Fruit fly (Drosophila melanogaster) whole organism, wandering third instar larva: ENCODE results near the gene Scgalpha.

ENCODE experiments used
- Abd-B ChIP-seq: fragments of >200 bp; optimal IDR thresholded peaks from 2 replicates; lab custom pipeline; 2017; ENCODE audit warnings: missing biosample characterization, missing genetic modification characterization
- CG32264 ChIP-seq: fragments of 200-800 bp; sonication (Bioruptor generic); optimal IDR thresholded peaks from 2 replicates; lab custom pipeline; 2016; ENCODE audit warnings: missing biosample characterization, missing genetic modification characterization
- CG9705 ChIP-seq: fragments of 200-800 bp; sonication (Bioruptor generic); optimal IDR thresholded peaks from 2 replicates; lab custom pipeline; 2018; ENCODE audit warnings: missing biosample characterization, mild to moderate bottlenecking, missing genetic modification characterization
- CrebA ChIP-seq: fragments of 200-800 bp; sonication (Bioruptor generic); optimal IDR thresholded peaks from 2 replicates; lab custom pipeline; 2016; ENCODE audit warnings: missing biosample characterization, mild to moderate bottlenecking, missing genetic modification characterization, borderline replicate concordance
- Dfd ChIP-seq: fragments of >200 bp; optimal IDR thresholded peaks from 2 replicates; lab custom pipeline; 2017; ENCODE audit warnings: missing biosample characterization, missing genetic modification characterization
- Dif ChIP-seq: fragments of 200-275, 200-300 bp; sonication (Bioruptor generic); optimal IDR thresholded peaks from 2 replicates; lab custom pipeline; 2018; ENCODE audit warnings: missing biosample characterization, missing genetic modification characterization; ENCODE audit not compliant: partially characterized antibody
- GATAd ChIP-seq: sonication (Bioruptor generic); optimal IDR thresholded peaks from 2 replicates; lab custom pipeline; 2016; ENCODE audit warnings: missing biosample characterization, missing genetic modification characterization
- HLH106 ChIP-seq: fragments of 200-800 bp; optimal IDR thresholded peaks from 3 replicates; lab custom pipeline; 2019; ENCODE audit warnings: missing biosample characterization, mild to moderate bottlenecking, missing genetic modification characterization, moderate library complexity
- Hnf4 ChIP-seq: fragments of 200-800 bp; sonication (Bioruptor generic); optimal IDR thresholded peaks from 2 replicates; lab custom pipeline; 2016; ENCODE audit warnings: missing biosample characterization, mild to moderate bottlenecking, missing genetic modification characterization
- Hr78 ChIP-seq: fragments of >200 bp; optimal IDR thresholded peaks from 2 replicates; lab custom pipeline; 2017; ENCODE audit warnings: missing biosample characterization, missing genetic modification characterization
- Hr83 ChIP-seq: fragments of 200-300 bp; sonication (Bioruptor generic); optimal IDR thresholded peaks from 2 replicates; lab custom pipeline; 2016; ENCODE audit warnings: missing biosample characterization, mild to moderate bottlenecking, missing genetic modification characterization, moderate library complexity; ENCODE audit not compliant: poor library complexity, severe bottlenecking
- Jra ChIP-seq: sonication (Bioruptor generic); optimal IDR thresholded peaks from 2 replicates; lab custom pipeline; 2016; ENCODE audit warnings: missing biosample characterization, missing genetic modification characterization
- Mio ChIP-seq: sonication (Bioruptor generic); optimal IDR thresholded peaks from 2 replicates; lab custom pipeline; 2016; ENCODE audit warnings: missing biosample characterization, missing genetic modification characterization
- Myc ChIP-seq: fragments of >200 bp; optimal IDR thresholded peaks from 2 replicates; lab custom pipeline; 2017
- N ChIP-seq: fragments of >200 bp; optimal IDR thresholded peaks from 2 replicates; lab custom pipeline; 2018; ENCODE audit warnings: missing biosample characterization, missing external identifiers, missing genetic modification characterization
- OdsH ChIP-seq: fragments of 200-800 bp; sonication (Bioruptor generic); optimal IDR thresholded peaks from 2 replicates; lab custom pipeline; 2016; ENCODE audit warnings: missing biosample characterization, mild to moderate bottlenecking, missing genetic modification characterization
- Rel ChIP-seq, 2 experiments: fragments of 200-800 bp; sonication (Bioruptor generic) in 1 of 2; optimal IDR thresholded peaks; 2 replicates in 1 of 2; 3 replicates in 1 of 2; lab custom pipeline; 2016 to 2019; ENCODE audit warnings: mild to moderate bottlenecking in 2 of 2, missing biosample characterization in 2 of 2, missing genetic modification characterization in 2 of 2, moderate library complexity in 1 of 2
- Sp1 ChIP-seq: fragments of 200-800 bp; sonication (Bioruptor generic); optimal IDR thresholded peaks from 3 replicates; lab custom pipeline; 2019; ENCODE audit warnings: missing biosample characterization, mild to moderate bottlenecking, missing genetic modification characterization, moderate library complexity
- Vsx2 ChIP-seq: fragments of 200-300, 225-300 bp; sonication (Bioruptor generic); optimal IDR thresholded peaks from 2 replicates; lab custom pipeline; 2018; ENCODE audit warnings: missing biosample characterization, missing genetic modification characterization; ENCODE audit not compliant: partially characterized antibody
- br ChIP-seq: fragments of 200-800 bp; sonication (Bioruptor generic); optimal IDR thresholded peaks from 2 replicates; lab custom pipeline; 2016; ENCODE audit warnings: missing biosample characterization, missing genetic modification characterization
- brk ChIP-seq: fragments of 200-800 bp; sonication (Bioruptor generic); optimal IDR thresholded peaks from 2 replicates; lab custom pipeline; 2016; ENCODE audit warnings: missing biosample characterization, mild to moderate bottlenecking, missing genetic modification characterization
- dl ChIP-seq, 2 experiments: fragments of 175-275, 200-275 bp in 1 of 2; fragments of 200-275 bp in 1 of 2; sonication (Bioruptor generic); optimal IDR thresholded peaks; lab custom pipeline; 2018; ENCODE audit warnings: mild to moderate bottlenecking in 2 of 2, missing biosample characterization in 2 of 2, missing genetic modification characterization in 2 of 2, moderate library complexity in 2 of 2; ENCODE audit not compliant: partially characterized antibody in 2 of 2, insufficient read depth in 1 of 2
- dmrt93B ChIP-seq: fragments of 200-800 bp; sonication (Bioruptor generic); optimal IDR thresholded peaks from 2 replicates; lab custom pipeline; 2018; ENCODE audit warnings: missing biosample characterization, mild to moderate bottlenecking, missing genetic modification characterization
- dsf ChIP-seq: sonication (Bioruptor generic); optimal IDR thresholded peaks from 2 replicates; lab custom pipeline; 2016; ENCODE audit warnings: missing biosample characterization, missing genetic modification characterization, borderline replicate concordance
- ey ChIP-seq: fragments of 200-800 bp; sonication (Bioruptor generic); optimal IDR thresholded peaks from 2 replicates; lab custom pipeline; 2016; ENCODE audit warnings: missing biosample characterization, missing genetic modification characterization
- foxo ChIP-seq, 2 experiments: fragments of 200-800 bp; sonication (Bioruptor generic); optimal IDR thresholded peaks; 2 replicates in 1 of 2; 3 replicates in 1 of 2; lab custom pipeline; 2016 to 2017; ENCODE audit warnings: missing biosample characterization in 2 of 2, missing genetic modification characterization in 2 of 2
- fru ChIP-seq: fragments of 200-800 bp; sonication (Bioruptor generic); optimal IDR thresholded peaks from 3 replicates; lab custom pipeline; 2016; ENCODE audit warnings: missing biosample characterization, mild to moderate bottlenecking, missing genetic modification characterization
- h ChIP-seq: fragments of 200-800 bp; sonication (Bioruptor generic); optimal IDR thresholded peaks from 3 replicates; lab custom pipeline; 2016; ENCODE audit warnings: missing biosample characterization, mild to moderate bottlenecking, missing genetic modification characterization
- jim ChIP-seq: fragments of 175-275, 200-325 bp; sonication (Bioruptor generic); optimal IDR thresholded peaks from 2 replicates; lab custom pipeline; 2016; ENCODE audit warnings: missing biosample characterization, mild to moderate bottlenecking, missing genetic modification characterization
- lola ChIP-seq: fragments of >200 bp; optimal IDR thresholded peaks from 2 replicates; lab custom pipeline; 2017; ENCODE audit warnings: missing biosample characterization, missing genetic modification characterization
- pan ChIP-seq: fragments of >200 bp; optimal IDR thresholded peaks from 2 replicates; lab custom pipeline; 2017
- psq ChIP-seq: fragments of 200-800 bp; sonication (Bioruptor generic); optimal IDR thresholded peaks from 3 replicates; lab custom pipeline; 2017; ENCODE audit warnings: missing biosample characterization, mild to moderate bottlenecking, missing genetic modification characterization, moderate library complexity
- rgr ChIP-seq: fragments of 200-800 bp; sonication (Bioruptor generic); optimal IDR thresholded peaks from 3 replicates; lab custom pipeline; 2016; ENCODE audit warnings: missing biosample characterization, mild to moderate bottlenecking, missing genetic modification characterization
- sage ChIP-seq: fragments of 200-800 bp; sonication (Bioruptor generic); optimal IDR thresholded peaks from 2 replicates; lab custom pipeline; 2016; ENCODE audit warnings: missing biosample characterization, mild to moderate bottlenecking, missing genetic modification characterization
- sv ChIP-seq: fragments of 200-800 bp; sonication (Bioruptor generic); optimal IDR thresholded peaks from 3 replicates; lab custom pipeline; 2016; ENCODE audit warnings: missing biosample characterization, missing genetic modification characterization
- tai ChIP-seq: sonication (Bioruptor generic); optimal IDR thresholded peaks from 2 replicates; lab custom pipeline; 2016; ENCODE audit warnings: missing biosample characterization, missing genetic modification characterization
- usp ChIP-seq: fragments of >200 bp; optimal IDR thresholded peaks from 2 replicates; lab custom pipeline; 2017; ENCODE audit warnings: missing biosample characterization, missing genetic modification characterization
- woc ChIP-seq: sonication (Bioruptor generic); optimal IDR thresholded peaks from 2 replicates; lab custom pipeline; 2016; ENCODE audit warnings: missing biosample characterization, mild to moderate bottlenecking, missing genetic modification characterization

Scgalpha gene

DNA sequence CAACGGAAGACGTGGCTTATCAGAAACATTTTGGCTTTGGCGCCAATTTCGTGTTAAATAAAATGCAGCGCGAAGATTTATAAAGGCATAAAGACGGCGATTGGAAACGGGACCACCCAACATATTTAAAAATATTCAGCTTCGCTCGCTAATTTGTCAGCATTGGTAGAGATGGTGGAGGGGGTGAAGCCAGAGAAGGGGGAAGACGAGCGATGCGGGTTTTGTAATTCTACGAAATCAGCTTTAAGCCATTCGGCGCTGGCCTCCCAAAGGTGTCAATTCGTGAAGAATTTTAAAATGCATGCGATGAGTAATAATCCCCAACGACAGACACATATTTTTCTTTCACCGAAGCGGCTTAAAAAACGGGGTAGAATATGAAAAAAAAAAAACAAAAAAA, 9.2 kb upstream of the Scgalpha start:
- TF ChIP-seq dsf (GFP tag; lab: Kevin White, UChicago): no peak

DNA sequence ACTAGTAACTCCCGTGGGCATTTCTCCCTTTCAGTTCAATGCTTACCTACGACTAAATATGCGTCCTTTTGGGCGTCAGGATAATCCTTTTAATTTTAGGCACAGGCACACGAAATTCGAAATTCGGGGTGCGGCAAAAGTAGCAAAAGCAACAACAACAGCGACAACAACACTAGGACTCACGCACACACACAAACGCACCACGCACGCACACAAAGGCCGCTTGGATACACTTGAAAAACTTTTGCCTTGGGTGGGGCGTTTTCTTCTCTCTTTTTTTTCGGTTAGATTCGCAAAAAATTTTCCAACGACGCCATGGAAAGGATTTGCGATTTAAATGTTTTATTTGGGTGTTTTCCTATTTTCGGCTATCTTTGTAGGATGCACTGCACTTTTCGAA, 6.8 kb upstream of the Scgalpha start:
- TF ChIP-seq Dif (GFP tag; lab: Kevin White, UChicago) (no peak), CG9705 (GFP tag; lab: Kevin White, UChicago) (no peak), Abd-B (GFP tag; lab: Kevin White, UChicago) (no peak), woc (GFP tag; lab: Kevin White, UChicago) (no peak), GATAd (GFP tag; lab: Kevin White, UChicago) (no peak), Vsx2 (no peak), sage (no peak), br (GFP tag; lab: Kevin White, UChicago) (no peak), Sp1 (no peak), jim (GFP tag; lab: Kevin White, UChicago) (no peak), dsf (GFP tag; lab: Kevin White, UChicago) (no peak), Rel (GFP tag; optimal IDR thresholded peaks at IDR 0.05; lab: Kevin White, UChicago) (no peak), Rel (tag; optimal IDR thresholded peaks at IDR 0.05; lab: Kevin White, UChicago) (no peak), HLH106 (tag; lab: Kevin White, UChicago) (no peak), h (GFP tag; lab: Kevin White, UChicago) (no peak), Myc (lab: Kevin White, UChicago) (no peak), OdsH (GFP tag; lab: Kevin White, UChicago) (no peak), dl (GFP tag; optimal IDR thresholded peaks at IDR 0.05; lab: Kevin White, UChicago; ENCODE audit: insufficient read depth in 1 of 2, partially characterized antibody in 2 of 2) (no peak), CG32264 (GFP tag; lab: Kevin White, UChicago) (no peak), psq (GFP tag; lab: Kevin White, UChicago) (no peak)

- TF ChIP-seq pan (no peak), foxo (GFP tag; optimal IDR thresholded peaks at IDR 0.05; lab: Kevin White, UChicago) (no peak), Sp1 (no peak)
Observed at dm6 chr2L:8297070-8297469, 6.2 kb upstream of the Scgalpha start.

dm6 chr2L:8299194-8299811, 3.9 kb upstream of the Scgalpha start:
- no peak for TF ChIP-seq lola (GFP tag; lab: Kevin White, UChicago)
- TF ChIP-seq tai (GFP tag; lab: Kevin White, UChicago): no peak
- TF ChIP-seq h (GFP tag; lab: Kevin White, UChicago): peak; percentile 95
- TF ChIP-seq Hr78: no peak
- TF ChIP-seq N: no peak
- peak; percentile 75 for TF ChIP-seq rgr (GFP tag; lab: Kevin White, UChicago)
- peak; percentile 91 for TF ChIP-seq Hnf4 (GFP tag; lab: Kevin White, UChicago)
- peak; percentile 91 for TF ChIP-seq fru
- TF ChIP-seq jim (GFP tag; lab: Kevin White, UChicago): no peak
- TF ChIP-seq usp (GFP tag; lab: Kevin White, UChicago): no peak
- TF ChIP-seq foxo (GFP tag; optimal IDR thresholded peaks at IDR 0.05; lab: Kevin White, UChicago): peak; percentile 69 to 94
- TF ChIP-seq psq (GFP tag; lab: Kevin White, UChicago): peak; percentile 98
- TF ChIP-seq Sp1: peak; percentile 93
- TF ChIP-seq CG9705 (GFP tag; lab: Kevin White, UChicago): peak; percentile 85
- TF ChIP-seq Dif (GFP tag; lab: Kevin White, UChicago): peak; percentile 54
- TF ChIP-seq Hr83: peak; percentile 84
- TF ChIP-seq Jra (GFP tag; lab: Kevin White, UChicago): peak; percentile 82
- no peak for TF ChIP-seq Myc (lab: Kevin White, UChicago)
- peak; percentile 67 for TF ChIP-seq Rel (GFP tag; optimal IDR thresholded peaks at IDR 0.05; lab: Kevin White, UChicago)
- TF ChIP-seq Rel (tag; optimal IDR thresholded peaks at IDR 0.05; lab: Kevin White, UChicago): peak; percentile 72
- no peak for TF ChIP-seq Mio
- no peak for TF ChIP-seq pan
- peak; percentile 80 for TF ChIP-seq CG32264 (GFP tag; lab: Kevin White, UChicago)
- no peak for TF ChIP-seq dmrt93B (GFP tag; lab: Kevin White, UChicago)
- peak; percentile 95 for TF ChIP-seq HLH106 (tag; lab: Kevin White, UChicago)
- peak; percentile 93 for TF ChIP-seq woc (GFP tag; lab: Kevin White, UChicago)
- no peak for TF ChIP-seq CrebA (GFP tag; lab: Kevin White, UChicago)
- peak; percentile 91 for TF ChIP-seq OdsH (GFP tag; lab: Kevin White, UChicago)
- TF ChIP-seq ey: peak; percentile 93
- peak; percentile 61 for TF ChIP-seq GATAd (GFP tag; lab: Kevin White, UChicago)
- TF ChIP-seq Dfd (GFP tag; lab: Kevin White, UChicago): no peak
- peak in 1 of 2 experiments; percentile 67 for TF ChIP-seq dl (GFP tag; optimal IDR thresholded peaks at IDR 0.05; lab: Kevin White, UChicago; ENCODE audit: insufficient read depth in 1 of 2, partially characterized antibody in 2 of 2)
- TF ChIP-seq br (GFP tag; lab: Kevin White, UChicago): peak; percentile 95
- TF ChIP-seq Vsx2: no peak
- no peak for TF ChIP-seq Abd-B (GFP tag; lab: Kevin White, UChicago)
- TF ChIP-seq brk: peak; percentile 55
- TF ChIP-seq sage: peak; percentile 84
- peak; percentile 72 for TF ChIP-seq dsf (GFP tag; lab: Kevin White, UChicago)
- TF ChIP-seq sv: no peak
- TF ChIP-seq, all 38 proteins: peak for 23
